Fruit fly (Drosophila melanogaster) whole organism, prepupa: ENCODE data around the gene RpS28a.
A peak's percentile ranks its signal among the peaks of the same experiment; 100 is the strongest.

Experiments
- Blimp-1 ChIP-seq: fragments of 200-800 bp; sonication (Bioruptor generic); optimal IDR thresholded peaks from 3 replicates; lab custom pipeline; 2017; ENCODE audit warnings: missing biosample characterization, missing genetic modification characterization, mild to moderate bottlenecking, moderate library complexity, missing genetic modification reagents
- CG10669 ChIP-seq: fragments of 200-800 bp; sonication (Bioruptor generic); optimal IDR thresholded peaks from 3 replicates; lab custom pipeline; 2018; ENCODE audit warnings: missing biosample characterization, mild to moderate bottlenecking, missing genetic modification characterization, moderate library complexity
- CG11762 ChIP-seq: fragments of 200-800 bp; sonication (Bioruptor generic); optimal IDR thresholded peaks from 3 replicates; lab custom pipeline; 2016; ENCODE audit warnings: missing biosample characterization, missing genetic modification characterization; ENCODE audit not compliant: insufficient read depth
- CG11902 ChIP-seq: fragments of 200-800 bp; sonication (Bioruptor generic); optimal IDR thresholded peaks from 3 replicates; lab custom pipeline; 2016; ENCODE audit warnings: missing biosample characterization, missing genetic modification characterization
- CG1621 ChIP-seq: fragments of 200-800 bp; sonication (Bioruptor generic); optimal IDR thresholded peaks from 3 replicates; lab custom pipeline; 2018; ENCODE audit warnings: missing biosample characterization, mild to moderate bottlenecking, missing genetic modification characterization
- CG16779 ChIP-seq: fragments of 200-800 bp; sonication (Bioruptor generic); optimal IDR thresholded peaks from 3 replicates; lab custom pipeline; 2017; ENCODE audit warnings: missing biosample characterization, mild to moderate bottlenecking, missing genetic modification characterization
- CG31627 ChIP-seq: fragments of 200-800 bp; sonication (Bioruptor generic); optimal IDR thresholded peaks from 3 replicates; lab custom pipeline; 2016; ENCODE audit warnings: missing biosample characterization, missing genetic modification characterization
- CG32006 ChIP-seq: fragments of 200-800 bp; sonication (Bioruptor generic); optimal IDR thresholded peaks from 3 replicates; lab custom pipeline; 2017; ENCODE audit warnings: missing biosample characterization, mild to moderate bottlenecking, missing genetic modification characterization
- CG3919 ChIP-seq: fragments of 200-800 bp; sonication (Bioruptor generic); optimal IDR thresholded peaks from 3 replicates; lab custom pipeline; 2016; ENCODE audit warnings: missing biosample characterization, missing genetic modification characterization
- CG4318 ChIP-seq: fragments of 200-800 bp; sonication (Bioruptor generic); optimal IDR thresholded peaks from 3 replicates; lab custom pipeline; 2017; ENCODE audit warnings: missing biosample characterization, mild to moderate bottlenecking, missing genetic modification characterization
- CG6163 ChIP-seq: fragments of 200-800 bp; sonication (Bioruptor generic); IDR thresholded peaks from 3 replicates; pipeline ENCODE4 v1.3.6; 2022; ENCODE audit warnings: missing biosample characterization, missing genetic modification characterization
- CG6808 ChIP-seq: fragments of 200-800 bp; sonication (Bioruptor generic); optimal IDR thresholded peaks from 3 replicates; lab custom pipeline; 2017; ENCODE audit warnings: missing biosample characterization, missing genetic modification characterization, mild to moderate bottlenecking, moderate library complexity, missing genetic modification reagents
- CG7368 ChIP-seq: fragments of 200-800 bp; sonication (Bioruptor generic); optimal IDR thresholded peaks from 3 replicates; lab custom pipeline; 2016; ENCODE audit warnings: missing biosample characterization, missing genetic modification characterization
- CG8119 ChIP-seq: fragments of 200-800 bp; sonication (Bioruptor generic); IDR thresholded peaks from 3 replicates; pipeline ENCODE4 v1.3.6; 2022; ENCODE audit warnings: missing biosample characterization, missing genetic modification characterization
- CG8319 ChIP-seq: fragments of 200-800 bp; sonication (Bioruptor generic); optimal IDR thresholded peaks from 3 replicates; lab custom pipeline; 2016; ENCODE audit warnings: missing biosample characterization, missing genetic modification characterization
- CG8632 ChIP-seq: fragments of 200-800 bp; sonication (Bioruptor generic); optimal IDR thresholded peaks from 3 replicates; lab custom pipeline; 2016; ENCODE audit warnings: missing biosample characterization, missing genetic modification characterization
- Eip75B ChIP-seq: fragments of 200-800 bp; sonication (Bioruptor generic); optimal IDR thresholded peaks from 3 replicates; lab custom pipeline; 2016; ENCODE audit warnings: missing biosample characterization, missing genetic modification characterization
- Eip78C ChIP-seq: fragments of 200-800 bp; sonication (Bioruptor generic); peaks from one replicate; lab custom pipeline; 2016; ENCODE audit warnings: missing biosample characterization, missing genetic modification characterization
- Ets21C ChIP-seq: fragments of 200-800 bp; sonication (Bioruptor generic); optimal IDR thresholded peaks from 3 replicates; lab custom pipeline; 2016; ENCODE audit warnings: missing biosample characterization, missing genetic modification characterization
- Ets96B ChIP-seq: fragments of 200-800 bp; optimal IDR thresholded peaks from 2 replicates; lab custom pipeline; 2019; ENCODE audit warnings: missing biosample characterization, mild to moderate bottlenecking, missing genetic modification characterization, moderate library complexity
- Gug ChIP-seq: fragments of 200-800 bp; sonication (Bioruptor generic); IDR thresholded peaks from 2 replicates; pipeline ENCODE4 v1.3.6; 2022; ENCODE audit warnings: missing biosample characterization, missing genetic modification characterization
- Hr38 ChIP-seq: sonication (Bioruptor generic); optimal IDR thresholded peaks from 2 replicates; lab custom pipeline; 2016; ENCODE audit warnings: missing biosample characterization, missing genetic modification characterization
- Hr39 ChIP-seq: fragments of 200-800 bp; sonication (Bioruptor generic); optimal IDR thresholded peaks from 2 replicates; lab custom pipeline; 2016; ENCODE audit warnings: missing biosample characterization, missing genetic modification characterization
- Hr4 ChIP-seq: fragments of 200-800 bp; sonication (Bioruptor generic); optimal IDR thresholded peaks from 3 replicates; lab custom pipeline; 2016; ENCODE audit warnings: missing biosample characterization, missing genetic modification characterization
- Lpt ChIP-seq: fragments of 200-800 bp; sonication (Bioruptor generic); optimal IDR thresholded peaks from 3 replicates; lab custom pipeline; 2016; ENCODE audit warnings: missing biosample characterization, missing genetic modification characterization
- Met ChIP-seq: fragments of 200-800 bp; sonication (Bioruptor generic); optimal IDR thresholded peaks from 3 replicates; lab custom pipeline; 2016; ENCODE audit warnings: missing biosample characterization, missing genetic modification characterization
- OdsH ChIP-seq: fragments of 200-800 bp; sonication (Bioruptor generic); optimal IDR thresholded peaks from 3 replicates; lab custom pipeline; 2016; ENCODE audit warnings: missing biosample characterization, missing genetic modification characterization
- Smox ChIP-seq: fragments of 200-800 bp; sonication (Bioruptor generic); optimal IDR thresholded peaks from 3 replicates; lab custom pipeline; 2016; ENCODE audit warnings: missing biosample characterization, missing genetic modification characterization
- Sox102F ChIP-seq: fragments of 200-800 bp; sonication (Bioruptor generic); optimal IDR thresholded peaks from 2 replicates; lab custom pipeline; 2016; ENCODE audit warnings: missing biosample characterization, mild to moderate bottlenecking, missing genetic modification characterization
- Sox15 ChIP-seq: fragments of 200-800 bp; sonication (Bioruptor generic); optimal IDR thresholded peaks from 3 replicates; lab custom pipeline; 2016; ENCODE audit warnings: missing biosample characterization, missing genetic modification characterization
- achi ChIP-seq: fragments of 200-800 bp; sonication (Bioruptor generic); optimal IDR thresholded peaks from 3 replicates; lab custom pipeline; 2016; ENCODE audit warnings: missing biosample characterization, missing genetic modification characterization
- cyc ChIP-seq: fragments of 200-800 bp; sonication (Bioruptor generic); optimal IDR thresholded peaks from 3 replicates; lab custom pipeline; 2016; ENCODE audit warnings: missing biosample characterization, missing genetic modification characterization
- dac ChIP-seq: fragments of 200-800 bp; sonication (Bioruptor generic); optimal IDR thresholded peaks from 2 replicates; lab custom pipeline; 2017; ENCODE audit warnings: missing biosample characterization, mild to moderate bottlenecking, missing genetic modification characterization
- dsx ChIP-seq: fragments of 200-800 bp; optimal IDR thresholded peaks from 3 replicates; lab custom pipeline; 2019; ENCODE audit warnings: missing biosample characterization, mild to moderate bottlenecking, missing genetic modification characterization, moderate library complexity; ENCODE audit not compliant: poor library complexity, severe bottlenecking
- eg ChIP-seq: fragments of 200-800 bp; sonication (Bioruptor generic); IDR thresholded peaks from 3 replicates; pipeline ENCODE4 v1.3.6; 2022; ENCODE audit warnings: missing biosample characterization, missing genetic modification characterization
- fd59A ChIP-seq: fragments of 200-800 bp; sonication (Bioruptor generic); optimal IDR thresholded peaks from 2 replicates; lab custom pipeline; 2017; ENCODE audit warnings: missing biosample characterization, mild to moderate bottlenecking, missing genetic modification characterization, missing genetic modification reagents
- fkh ChIP-seq: fragments of 200-800 bp; sonication (Bioruptor generic); optimal IDR thresholded peaks from 3 replicates; lab custom pipeline; 2017; ENCODE audit warnings: missing biosample characterization, mild to moderate bottlenecking, missing genetic modification characterization, moderate library complexity
- salr ChIP-seq, 2 experiments: fragments of 200-800 bp; sonication (Bioruptor generic); optimal IDR thresholded peaks; 3 replicates each; lab custom pipeline; 2016 to 2018; ENCODE audit warnings: missing biosample characterization in 2 of 2, missing genetic modification characterization in 2 of 2, mild to moderate bottlenecking in 1 of 2
- spab ChIP-seq: fragments of 200-800 bp; sonication (Bioruptor generic); optimal IDR thresholded peaks from 2 replicates; lab custom pipeline; 2017; ENCODE audit warnings: missing biosample characterization, mild to moderate bottlenecking, missing genetic modification characterization, missing genetic modification reagents
- ss ChIP-seq, 2 experiments: fragments of 200-800 bp; sonication (Bioruptor generic); optimal IDR thresholded peaks; 2 replicates in 1 of 2; 3 replicates in 1 of 2; lab custom pipeline; 2017 to 2018; ENCODE audit warnings: mild to moderate bottlenecking in 2 of 2, missing biosample characterization in 2 of 2, missing genetic modification characterization in 2 of 2, moderate library complexity in 1 of 2
- svp ChIP-seq: fragments of 200-800 bp; sonication (Bioruptor generic); peaks from one replicate; lab custom pipeline; 2016; ENCODE audit warnings: missing biosample characterization, missing genetic modification characterization
- vri ChIP-seq: fragments of 200-800 bp; sonication (Bioruptor generic); optimal IDR thresholded peaks from 3 replicates; lab custom pipeline; 2016; ENCODE audit warnings: missing biosample characterization, mild to moderate bottlenecking, missing genetic modification characterization

RpS28a gene

dm6 chr3R:30061154-30061482 is 38.7 kb upstream of the RpS28a start (continued):
- TF ChIP-seq CG4318 (GFP tag; lab: Kevin White, UChicago) (peak; percentile 56), eg (peak; percentile 95), CG8632 (GFP tag; lab: Kevin White, UChicago) (peak; percentile 91), Sox15 (GFP tag; lab: Kevin White, UChicago) (peak; percentile 81), Ets96B (peak; percentile 94), vri (GFP tag; lab: Kevin White, UChicago) (peak; percentile 91), cyc (peak; percentile 96), Hr4 (GFP tag; lab: Kevin White, UChicago) (peak; percentile 83)
- TF ChIP-seq, all 60 proteins: peak for 59

- TF ChIP-seq Ets96B (no peak), CG11902 (no peak), svp (GFP tag; lab: Kevin White, UChicago) (no peak), Eip75B (GFP tag; lab: Kevin White, UChicago) (no peak), fkh (GFP tag; lab: Kevin White, UChicago) (peak; percentile 56)
These were observed 38.2 kb upstream of the RpS28a start for dm6 chr3R:30060451-30061153.

- TF ChIP-seq CG1621 (no peak), CG31627 (GFP tag; lab: Kevin White, UChicago) (no peak), Eip78C (peak; percentile 57), ss (GFP tag; optimal IDR thresholded peaks at IDR 0.05; lab: Kevin White, UChicago) (peak in 1 of 2 experiments; percentile 7), dsx (peak; percentile 49)
- TF ChIP-seq, all 60 proteins: peak for 3
These were observed 37.5 kb upstream of the RpS28a start for dm6 chr3R:30059944-30060343.

dm6 chr3R:30058057-30058868 is 35.8 kb upstream of the RpS28a start, which contains the start of gene sima:
Gene sima, plus strand, starts transcription at chr3R:30058311.
- TF ChIP-seq Hr39 (GFP tag; lab: Kevin White, UChicago) (peak; percentile 36), Blimp-1 (GFP tag; lab: Kevin White, UChicago) (peak; percentile 1), vri (GFP tag; lab: Kevin White, UChicago) (peak; percentile 48), CG6163 (peak; percentile 61), CG8632 (GFP tag; lab: Kevin White, UChicago) (no peak), dac (GFP tag; lab: Kevin White, UChicago) (no peak), salr (GFP tag; optimal IDR thresholded peaks at IDR 0.05; lab: Kevin White, UChicago) (no peak), CG7368 (peak; percentile 11), CG6808 (GFP tag; lab: Kevin White, UChicago) (peak; percentile 21), CG8119 (GFP tag; lab: Robert Waterston, UW) (no peak), Lpt (GFP tag; lab: Kevin White, UChicago) (no peak), Ets21C (GFP tag; lab: Kevin White, UChicago) (peak; percentile 5), eg (peak; percentile 36; the same call in 1 of the 3 replicates), spab (no peak), CG8319 (GFP tag; lab: Kevin White, UChicago) (no peak), CG3919 (peak; percentile 41), svp (GFP tag; lab: Kevin White, UChicago) (peak; percentile 28), CG32006 (GFP tag; lab: Kevin White, UChicago) (peak; percentile 9), CG31627 (GFP tag; lab: Kevin White, UChicago) (peak; percentile 24), Met (peak; percentile 13), Hr38 (no peak), achi (GFP tag; lab: Kevin White, UChicago) (peak; percentile 2), Gug (GFP tag; lab: Robert Waterston, UW) (0 out of 2 replicates have a peak, but pooled peaks have one; percentile 23), CG16779 (tag; lab: Kevin White, UChicago) (no peak), Smox (GFP tag; lab: Kevin White, UChicago) (peak; percentile 7), OdsH (GFP tag; lab: Kevin White, UChicago) (peak; percentile 43), fd59A (GFP tag; lab: Kevin White, UChicago) (no peak), Sox102F (no peak), CG11762 (GFP tag; lab: Kevin White, UChicago) (no peak), Hr4 (GFP tag; lab: Kevin White, UChicago) (peak; percentile 5), CG10669 (GFP tag; lab: Kevin White, UChicago) (no peak), CG1621 (no peak), ss (GFP tag; optimal IDR thresholded peaks at IDR 0.05; lab: Kevin White, UChicago) (peak; percentile 31 to 41)
